Fruit fly (Drosophila melanogaster) whole organism, pupa: ENCODE results near the gene CG8042.

ENCODE experiments used
- CG14655 ChIP-seq: fragments of 200-800 bp; sonication (Bioruptor generic); optimal IDR thresholded peaks from 3 replicates; lab custom pipeline; 2017; ENCODE audit warnings: mild to moderate bottlenecking, missing biosample characterization, missing genetic modification reagents, missing genetic modification characterization
- gl ChIP-seq: fragments of 200-800 bp; sonication (Bioruptor generic); optimal IDR thresholded peaks from 2 replicates; lab custom pipeline; 2018; ENCODE audit warnings: missing biosample characterization, mild to moderate bottlenecking, missing genetic modification characterization
- rn ChIP-seq: fragments of 200-800 bp; sonication (Bioruptor generic); IDR thresholded peaks from 2 replicates; pipeline ENCODE4 v1.3.6; 2022; ENCODE audit warnings: missing biosample characterization, missing genetic modification characterization

DNA sequence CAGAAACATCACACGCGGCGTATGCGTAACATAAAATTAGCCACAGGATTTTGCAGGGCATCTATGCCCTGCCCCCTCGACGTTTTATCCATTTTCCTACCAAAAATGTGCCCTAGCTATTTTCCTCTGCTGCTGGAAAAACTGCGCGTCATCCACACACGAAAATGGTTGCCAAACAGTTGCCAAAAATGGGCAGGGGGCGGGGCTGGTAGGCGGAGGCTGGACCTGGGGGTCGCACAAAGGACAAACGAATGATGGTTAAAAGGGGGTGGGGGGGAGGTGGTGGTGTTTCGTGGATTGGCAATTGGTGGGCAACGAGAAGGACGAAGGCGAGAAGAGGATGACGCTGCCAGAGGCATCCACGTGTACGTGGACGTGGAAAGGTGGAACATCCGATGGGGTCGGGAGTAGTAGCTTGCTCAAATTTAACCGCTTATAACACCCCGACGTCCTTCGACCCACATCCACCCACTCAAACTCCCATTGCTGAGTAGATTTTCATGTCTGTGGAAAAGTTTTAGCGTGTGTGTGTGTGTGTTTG lies 26.3 kb upstream of the CG8042 start:
- TF ChIP-seq gl (tag; lab: Kevin White, UChicago) (no peak), CG14655 (GFP tag; lab: Kevin White, UChicago) (no peak), rn (GFP tag; lab: Robert Waterston, UW) (no peak)
